Worm (Caenorhabditis elegans) whole organism, L1 larva: ENCODE data around the gene far-8.

Experiments used
- blmp-1 ChIP-seq: fragments of 150-350 bp; optimal IDR thresholded peaks from 2 replicates; lab custom pipeline; 2014; ENCODE audit warnings: missing biosample characterization, missing genetic modification characterization
- hlh-4 ChIP-seq: sonication (generic microtip); optimal IDR thresholded peaks from 2 replicates; lab custom pipeline; 2016; ENCODE audit warnings: mild to moderate bottlenecking, missing genetic modification characterization, missing compliant biosample characterization
- nhr-11 ChIP-seq: fragments of 150-350 bp; optimal IDR thresholded peaks from 2 replicates; lab custom pipeline; 2014; ENCODE audit warnings: missing biosample characterization, missing genetic modification characterization
- nhr-28 ChIP-seq: fragments of 150-350 bp; optimal IDR thresholded peaks from 2 replicates; lab custom pipeline; 2014; ENCODE audit warnings: missing biosample characterization, missing genetic modification characterization
- nhr-47 ChIP-seq: sonication (generic microtip); optimal IDR thresholded peaks from 2 replicates; lab custom pipeline; 2016; ENCODE audit warnings: mild to moderate bottlenecking, missing genetic modification characterization, moderate library complexity, missing compliant biosample characterization
- skn-1 ChIP-seq: fragments of 150-350 bp; optimal IDR thresholded peaks from 2 replicates; lab custom pipeline; 2014; ENCODE audit warnings: missing biosample characterization, missing genetic modification characterization
- snpc-4 ChIP-seq: fragments of 150-350 bp; optimal IDR thresholded peaks from 2 replicates; lab custom pipeline; 2014; ENCODE audit warnings: missing biosample characterization, missing genetic modification characterization
- unc-130 ChIP-seq: fragments of 150-350 bp; optimal IDR thresholded peaks from 2 replicates; lab custom pipeline; 2017; ENCODE audit warnings: missing biosample characterization, missing genetic modification characterization, inconsistent platforms

- no peak for TF ChIP-seq skn-1 (tag; lab: Kevin White, UChicago)
- no peak for TF ChIP-seq nhr-47 (tag; lab: Kevin White, UChicago)
- TF ChIP-seq hlh-4 = no peak
- no peak for TF ChIP-seq nhr-11
- TF ChIP-seq blmp-1 (tag; lab: Kevin White, UChicago) = no peak
- no peak for TF ChIP-seq unc-130 (tag; lab: Kevin White, UChicago)
- TF ChIP-seq nhr-28 (tag; lab: Kevin White, UChicago) = no peak
- no peak for TF ChIP-seq snpc-4 (tag; lab: Kevin White, UChicago)
Observed at ce11 chrIII:841177-841576, 1.6 kb upstream of the far-8 start, which contains the start of gene K02F3.9.
